Worm (Caenorhabditis elegans): ENCODE results near the gene shn-1.

- TF ChIP-seq med-1 (GFP tag; optimal IDR thresholded peaks at IDR 0.05; ENCODE audit: insufficient read depth), result no peak
- TF ChIP-seq tab-1 (GFP tag; IDR thresholded peaks at IDR 0.05), result no peak
- TF ChIP-seq flt-1 (GFP tag; IDR thresholded peaks at IDR 0.05), result no peak
- no peak for TF ChIP-seq ztf-23 (GFP tag; IDR thresholded peaks at IDR 0.05)
- no peak for TF ChIP-seq T22C8.4 (GFP tag; IDR thresholded peaks at IDR 0.05)
Observed at ce11 chrII:11376026-11376425, 14.7 kb downstream of the shn-1 start.

Data from whole organism, midembryonic.